Worm (Caenorhabditis elegans) whole organism, L3 larva: ENCODE measurements around the gene B0001.7.

Experiments used
- ceh-28 ChIP-seq: fragments of 150-350 bp; optimal IDR thresholded peaks from 2 replicates; lab custom pipeline; 2014; ENCODE audit warnings: missing biosample characterization, missing genetic modification reagents, missing genetic modification characterization
- ceh-82 ChIP-seq: fragments of 150-350 bp; optimal IDR thresholded peaks from 2 replicates; lab custom pipeline; 2014; ENCODE audit warnings: missing biosample characterization, missing genetic modification characterization
- ceh-9 ChIP-seq: sonication (generic microtip); optimal IDR thresholded peaks from 2 replicates; lab custom pipeline; 2018; ENCODE audit warnings: missing biosample characterization, missing genetic modification characterization
- daf-12 ChIP-seq: fragments of 150-350 bp; optimal IDR thresholded peaks from 2 replicates; lab custom pipeline; 2014; ENCODE audit warnings: missing biosample characterization, missing genetic modification reagents, missing genetic modification characterization
- egl-27 ChIP-seq: sonication (generic microtip); optimal IDR thresholded peaks from 4 replicates; lab custom pipeline; 2017; ENCODE audit warnings: missing biosample characterization, missing genetic modification reagents, missing genetic modification characterization
- egl-5 ChIP-seq: fragments of 150-350 bp; optimal IDR thresholded peaks from 2 replicates; lab custom pipeline; 2017; ENCODE audit warnings: missing biosample characterization, missing genetic modification reagents, missing genetic modification characterization, inconsistent platforms
- elt-2 ChIP-seq: sonication (generic microtip); optimal IDR thresholded peaks from 2 replicates; lab custom pipeline; 2016; ENCODE audit warnings: missing genetic modification reagents, mild to moderate bottlenecking, missing genetic modification characterization, missing compliant biosample characterization
- hmg-11 ChIP-seq: sonication (generic microtip); optimal IDR thresholded peaks from 2 replicates; lab custom pipeline; 2016; ENCODE audit warnings: missing genetic modification characterization, missing compliant biosample characterization
- jun-1 ChIP-seq: fragments of 150-350 bp; optimal IDR thresholded peaks from 2 replicates; lab custom pipeline; 2014; ENCODE audit warnings: missing biosample characterization, missing genetic modification reagents, missing genetic modification characterization
- lin-15B ChIP-seq: fragments of 150-350 bp; optimal IDR thresholded peaks from 2 replicates; lab custom pipeline; 2014; ENCODE audit warnings: missing biosample characterization, missing genetic modification characterization
- lin-39 ChIP-seq: fragments of 150-350 bp; optimal IDR thresholded peaks from 2 replicates; lab custom pipeline; 2018; ENCODE audit warnings: missing biosample characterization, missing genetic modification reagents, missing genetic modification characterization
- mdl-1 ChIP-seq: fragments of 150-350 bp; optimal IDR thresholded peaks from 2 replicates; lab custom pipeline; 2014; ENCODE audit warnings: missing biosample characterization, missing genetic modification characterization
- nfya-1 ChIP-seq: sonication (generic microtip); optimal IDR thresholded peaks from 2 replicates; lab custom pipeline; 2017; ENCODE audit warnings: missing genetic modification characterization, mild to moderate bottlenecking, missing compliant biosample characterization, antibody characterized with exemption, moderate library complexity; ENCODE audit not compliant: insufficient read depth
- nhr-12 ChIP-seq: fragments of 150-350 bp; optimal IDR thresholded peaks from 2 replicates; lab custom pipeline; 2014; ENCODE audit warnings: missing biosample characterization, missing genetic modification characterization
- nhr-23 ChIP-seq: fragments of 150-350 bp; optimal IDR thresholded peaks from 2 replicates; lab custom pipeline; 2014; ENCODE audit warnings: missing biosample characterization, missing genetic modification reagents, missing genetic modification characterization
- nhr-237 ChIP-seq: fragments of 150-350 bp; optimal IDR thresholded peaks from 2 replicates; lab custom pipeline; 2014; ENCODE audit warnings: missing biosample characterization, missing genetic modification characterization
- nhr-28 ChIP-seq: fragments of 150-350 bp; optimal IDR thresholded peaks from 2 replicates; lab custom pipeline; 2014; ENCODE audit warnings: missing biosample characterization, missing genetic modification characterization
- nhr-67 ChIP-seq: fragments of 150-350 bp; optimal IDR thresholded peaks from 2 replicates; lab custom pipeline; 2014; ENCODE audit warnings: missing biosample characterization, missing genetic modification characterization
- nhr-76 ChIP-seq: fragments of 150-350 bp; sonication (generic microtip); optimal IDR thresholded peaks from 5 replicates; lab custom pipeline; 2014; ENCODE audit warnings: missing biosample characterization, missing genetic modification characterization
- nhr-77 ChIP-seq: fragments of 150-350 bp; optimal IDR thresholded peaks from 2 replicates; lab custom pipeline; 2014; ENCODE audit warnings: missing biosample characterization, missing genetic modification characterization
- pha-4 ChIP-seq: fragments of 150-350 bp; optimal IDR thresholded peaks from 2 replicates; lab custom pipeline; 2014; ENCODE audit warnings: missing biosample characterization, missing genetic modification reagents, missing genetic modification characterization
- pqm-1 ChIP-seq: fragments of 150-350 bp; optimal IDR thresholded peaks from 2 replicates; lab custom pipeline; 2017; ENCODE audit warnings: missing biosample characterization, missing genetic modification characterization, inconsistent platforms
- sea-2 ChIP-seq: fragments of 150-350 bp; sonication (generic microtip); optimal IDR thresholded peaks from 4 replicates; lab custom pipeline; 2014; ENCODE audit warnings: missing biosample characterization, missing genetic modification reagents, missing genetic modification characterization
- skn-1 ChIP-seq: fragments of 150-350 bp; optimal IDR thresholded peaks from 2 replicates; lab custom pipeline; 2014; ENCODE audit warnings: missing biosample characterization, missing genetic modification characterization
- tbx-2 ChIP-seq: sonication (generic microtip); optimal IDR thresholded peaks from 2 replicates; lab custom pipeline; 2016; ENCODE audit warnings: mild to moderate bottlenecking, missing genetic modification characterization, missing compliant biosample characterization
- unc-39 ChIP-seq: sonication (generic microtip); optimal IDR thresholded peaks from 4 replicates; lab custom pipeline; 2017; ENCODE audit warnings: missing biosample characterization, missing genetic modification characterization
- unc-62 ChIP-seq: fragments of 150-350 bp; sonication (generic microtip); optimal IDR thresholded peaks from 4 replicates; lab custom pipeline; 2014; ENCODE audit warnings: missing biosample characterization, missing genetic modification reagents, missing genetic modification characterization
- zag-1 ChIP-seq: fragments of 150-350 bp; optimal IDR thresholded peaks from 2 replicates; lab custom pipeline; 2014; ENCODE audit warnings: missing biosample characterization, missing genetic modification characterization
- ztf-11 ChIP-seq: fragments of 150-350 bp; optimal IDR thresholded peaks from 2 replicates; lab custom pipeline; 2014; ENCODE audit warnings: missing biosample characterization, missing genetic modification characterization

Gene B0001.7

ce11 chrIV:12154195-12154677 is at the start of gene B0001.7:
TSS of gene B0001.7 (minus strand) at chrIV:12154245.
- TF ChIP-seq elt-2 (tag; lab: Kevin White, UChicago), result no peak
- TF ChIP-seq ceh-9 (tag; lab: Kevin White, UChicago), result no peak
- no peak for TF ChIP-seq lin-39 (tag; lab: Kevin White, UChicago)
- no peak for TF ChIP-seq sea-2 (GFP tag; lab: Kevin White, UChicago)
- TF ChIP-seq egl-5 (tag; lab: Kevin White, UChicago), result no peak
- no peak for TF ChIP-seq nhr-23
- no peak for TF ChIP-seq ztf-11 (tag; lab: Kevin White, UChicago)
- TF ChIP-seq hmg-11 (tag; lab: Kevin White, UChicago), result no peak
- TF ChIP-seq nhr-77 (tag; lab: Kevin White, UChicago), result no peak
- TF ChIP-seq tbx-2 (tag; lab: Kevin White, UChicago), result no peak
- TF ChIP-seq nfya-1, result no peak
- no peak for TF ChIP-seq skn-1
- TF ChIP-seq unc-62 (GFP tag; lab: Kevin White, UChicago), result no peak
- no peak for TF ChIP-seq ceh-82 (tag; lab: Kevin White, UChicago)
- TF ChIP-seq mdl-1, result no peak
- TF ChIP-seq unc-39 (tag; lab: Kevin White, UChicago), result no peak
- no peak for TF ChIP-seq nhr-67 (tag; lab: Kevin White, UChicago)
- TF ChIP-seq, all 47 proteins: peak for 0

ce11 chrIV:12202949-12203348 is 48.9 kb upstream of the B0001.7 start, which contains the start of gene F35G2.1:
TSS of gene F35G2.1 (plus strand) at chrIV:12203249.
- TF ChIP-seq lin-39 (tag; lab: Kevin White, UChicago), result no peak
- TF ChIP-seq nhr-76, result no peak
- TF ChIP-seq daf-12 (tag; lab: Kevin White, UChicago), result no peak
- TF ChIP-seq nhr-28 (tag; lab: Kevin White, UChicago), result no peak
- TF ChIP-seq egl-27 (tag; lab: Kevin White, UChicago), result no peak
- TF ChIP-seq unc-62 (GFP tag; lab: Kevin White, UChicago), result no peak
- peak; percentile 26 for TF ChIP-seq pha-4
- TF ChIP-seq pqm-1 (tag; lab: Kevin White, UChicago), result no peak

ce11 chrIV:12202000-12202399 is 48.0 kb upstream of the B0001.7 start:
- TF ChIP-seq pha-4 (peak; percentile 73), ceh-28 (tag; lab: Kevin White, UChicago) (no peak)
- TF ChIP-seq, all 47 proteins: peak for 1

ce11 chrIV:12200812-12201211 is 46.8 kb upstream of the B0001.7 start:
- TF ChIP-seq pha-4, result peak; percentile 79
- TF ChIP-seq ceh-9 (tag; lab: Kevin White, UChicago), result no peak
- TF ChIP-seq elt-2 (tag; lab: Kevin White, UChicago), result peak; percentile 2

DNA sequence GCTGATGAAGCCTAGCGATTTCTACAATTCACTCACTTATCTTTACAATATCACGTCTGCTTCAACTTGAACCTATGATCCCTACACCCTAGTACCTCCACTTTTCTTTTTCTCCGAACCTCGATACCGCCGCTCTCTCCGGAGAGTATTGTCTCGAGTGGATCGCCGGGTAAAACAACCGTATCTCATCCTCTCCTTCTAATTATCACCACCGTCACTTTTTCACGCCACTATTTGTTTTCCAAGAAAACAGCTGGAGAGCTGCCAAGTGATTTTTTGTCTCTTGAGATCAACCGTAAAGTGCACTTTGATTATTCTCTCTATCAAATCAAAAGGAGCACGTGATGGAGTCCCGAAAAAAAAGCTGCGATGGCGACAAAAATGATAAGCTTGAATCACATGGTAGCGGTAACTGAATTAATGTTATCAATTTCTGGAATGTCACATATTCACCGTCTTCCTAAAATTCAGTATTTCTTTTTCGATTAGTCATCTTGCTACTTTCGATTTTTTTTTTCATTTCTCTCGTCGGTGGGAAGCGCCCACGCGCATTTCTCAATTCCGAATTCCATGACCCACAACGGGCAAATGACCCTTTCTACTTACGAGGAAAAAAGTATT is 45.6 kb upstream of the B0001.7 start:
- TF ChIP-seq ceh-28 (tag; lab: Kevin White, UChicago) (no peak), sea-2 (GFP tag; lab: Kevin White, UChicago) (no peak), egl-27 (tag; lab: Kevin White, UChicago) (no peak), daf-12 (tag; lab: Kevin White, UChicago) (no peak), elt-2 (tag; lab: Kevin White, UChicago) (peak; percentile 90), jun-1 (peak; percentile 63), pqm-1 (tag; lab: Kevin White, UChicago) (peak; percentile 89), zag-1 (tag; lab: Kevin White, UChicago) (no peak), pha-4 (peak; percentile 35), nhr-23 (no peak), ceh-9 (tag; lab: Kevin White, UChicago) (no peak), skn-1 (no peak), ceh-82 (tag; lab: Kevin White, UChicago) (no peak)

DNA sequence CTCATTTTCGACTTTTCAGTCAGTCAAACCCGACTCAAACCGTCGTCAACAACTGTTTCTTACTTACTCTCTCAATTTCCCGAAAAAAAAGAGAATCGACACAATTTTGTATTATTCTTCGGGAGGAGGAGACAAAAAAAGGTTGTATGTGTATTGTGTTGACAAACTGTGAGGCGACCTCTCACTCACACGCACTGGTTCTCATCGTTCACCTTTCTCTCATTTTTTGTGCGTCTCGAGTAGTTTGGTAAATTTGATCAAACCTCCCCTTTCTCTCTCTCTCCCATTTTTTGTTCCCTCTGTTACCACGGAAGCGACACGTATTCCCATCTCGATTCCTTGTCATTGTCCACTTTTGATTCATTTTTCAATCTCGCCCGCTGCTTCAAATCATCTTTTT is 44.8 kb upstream of the B0001.7 start:
- TF ChIP-seq nhr-12 (tag; lab: Kevin White, UChicago) (no peak), lin-15B (tag; lab: Kevin White, UChicago) (no peak), nhr-237 (tag; lab: Kevin White, UChicago) (no peak), pha-4 (peak; percentile 95), egl-27 (tag; lab: Kevin White, UChicago) (no peak)
